Fruit fly (Drosophila melanogaster) whole organism, pupa: Measurements from ENCODE around the gene CG32099.
A peak's percentile ranks its signal among the peaks of the same experiment; 100 is the strongest.

Source experiments
- CG17806 ChIP-seq: fragments of 200-800 bp; sonication (Bioruptor generic); optimal IDR thresholded peaks from 2 replicates; lab custom pipeline; 2018; ENCODE audit warnings: missing biosample characterization, mild to moderate bottlenecking, missing genetic modification characterization, moderate library complexity
- CG32121 ChIP-seq: fragments of 200-800 bp; sonication (Bioruptor generic); IDR thresholded peaks from 2 replicates; pipeline ENCODE4 v1.3.6; 2022; ENCODE audit warnings: missing biosample characterization, missing genetic modification characterization
- CG8159 ChIP-seq: fragments of 200-800 bp; sonication (Bioruptor generic); optimal IDR thresholded peaks from 3 replicates; lab custom pipeline; 2018; ENCODE audit warnings: missing biosample characterization, mild to moderate bottlenecking, missing genetic modification characterization, moderate library complexity
- CG8301 ChIP-seq: fragments of 200-800 bp; sonication (Bioruptor generic); optimal IDR thresholded peaks from 2 replicates; lab custom pipeline; 2018; ENCODE audit warnings: missing biosample characterization, mild to moderate bottlenecking, missing genetic modification characterization
- CG9948 ChIP-seq: fragments of 200-800 bp; sonication (Bioruptor generic); optimal IDR thresholded peaks from 2 replicates; lab custom pipeline; 2018; ENCODE audit warnings: missing biosample characterization, mild to moderate bottlenecking, missing genetic modification characterization, moderate library complexity
- Ets98B ChIP-seq: fragments of 200-800 bp; sonication (Bioruptor generic); IDR thresholded peaks from 2 replicates; pipeline ENCODE4 v1.3.6; 2022; ENCODE audit warnings: missing biosample characterization, missing genetic modification characterization
- Pif1A ChIP-seq: fragments of 200-800 bp; sonication (Bioruptor generic); optimal IDR thresholded peaks from 3 replicates; lab custom pipeline; 2016; ENCODE audit warnings: missing biosample characterization, missing genetic modification characterization
- Snoo ChIP-seq: fragments of 200-800 bp; sonication (Bioruptor generic); optimal IDR thresholded peaks from 3 replicates; lab custom pipeline; 2017; ENCODE audit warnings: missing biosample characterization, mild to moderate bottlenecking, missing genetic modification characterization, inconsistent platforms

DNA sequence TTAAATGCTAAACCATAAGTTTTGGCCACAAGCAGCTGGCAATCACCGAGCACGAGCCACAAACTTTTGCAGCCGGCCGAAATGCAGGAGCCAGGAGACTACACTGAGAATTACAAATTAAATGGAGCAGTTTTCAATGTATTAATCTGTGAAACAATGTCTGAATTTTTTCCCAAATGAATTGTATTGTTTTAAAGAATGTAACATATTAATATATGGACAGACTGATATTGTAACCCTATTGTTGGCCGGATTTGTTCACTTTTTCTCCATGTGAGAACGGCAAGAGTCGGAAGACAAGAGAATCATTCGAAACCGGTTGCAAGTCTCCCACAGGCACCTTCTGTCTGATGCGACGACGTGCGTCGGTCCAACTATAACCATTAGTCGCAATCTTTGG lies 34.0 kb upstream of the CG32099 start:
- peak; percentile 86 for TF ChIP-seq CG8159 (tag; lab: Kevin White, UChicago)
- TF ChIP-seq Snoo (tag; lab: Kevin White, UChicago): peak; percentile 87
- TF ChIP-seq CG8301: peak; percentile 92
- peak; percentile 65 for TF ChIP-seq Ets98B (GFP tag; lab: Robert Waterston, UW)
- peak; percentile 87 for TF ChIP-seq CG9948 (tag; lab: Kevin White, UChicago)
- TF ChIP-seq CG32121 (GFP tag; lab: Robert Waterston, UW): no peak
- peak; percentile 91 for TF ChIP-seq CG17806 (tag; lab: Kevin White, UChicago)
- peak; percentile 89 for TF ChIP-seq Pif1A (GFP tag; lab: Kevin White, UChicago)
